Worm (Caenorhabditis elegans) whole organism, dauer: ENCODE data around the gene M01H9.4.

Experiments used
- unc-62 ChIP-seq: sonication (generic microtip); optimal IDR thresholded peaks from 2 replicates; lab custom pipeline; 2017; ENCODE audit warnings: missing biosample characterization, missing genetic modification reagents, missing genetic modification characterization

M01H9.4 gene

DNA sequence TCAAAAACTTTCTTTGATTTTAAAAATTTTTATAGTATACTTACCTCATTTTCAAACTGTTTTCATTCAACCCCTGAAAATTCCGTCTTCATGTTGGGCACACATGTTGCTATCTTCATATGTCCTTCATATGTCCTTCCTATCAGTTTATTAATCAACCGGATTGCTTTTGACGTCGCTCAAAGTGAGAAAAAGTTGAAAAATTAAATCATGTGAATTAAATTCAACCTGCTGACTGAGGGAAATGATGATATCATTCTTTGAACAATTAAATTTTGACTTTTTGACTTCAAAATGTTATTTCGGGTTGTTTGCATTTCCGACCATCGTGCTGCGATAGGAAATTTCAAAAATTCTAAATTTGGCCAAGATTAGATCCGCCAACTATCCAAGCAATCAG, 1.8 kb upstream of the M01H9.4 start:
- no peak for TF ChIP-seq unc-62

DNA sequence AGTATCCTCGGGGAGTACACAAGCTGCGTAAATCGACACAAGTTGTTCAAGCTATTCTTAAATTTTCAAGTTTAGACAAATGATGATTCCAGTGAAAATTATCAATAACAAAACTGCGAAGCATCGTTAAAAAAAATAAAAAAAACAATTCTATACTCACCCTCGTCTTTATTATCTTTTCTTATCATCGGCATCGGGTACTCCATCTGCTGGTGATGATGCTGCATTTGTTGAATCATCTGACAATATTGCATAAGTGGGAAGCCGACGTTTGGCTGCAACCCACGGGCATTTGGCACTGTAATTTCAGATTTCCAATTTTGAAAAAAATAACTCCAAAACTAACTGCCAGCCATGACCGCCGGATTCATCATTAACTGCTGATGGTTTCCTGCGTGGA, 1.4 kb downstream of the M01H9.4 start:
- TF ChIP-seq unc-62: no peak

- TF ChIP-seq unc-62: no peak
Measured at ce11 chrIV:4480027-4480426, 2.7 kb downstream of the M01H9.4 start, which contains the start of gene M01H9.10. Gene M01H9.10, minus strand, starts transcription at chrIV:4480127.

- no peak for TF ChIP-seq unc-62
Measured at ce11 chrIV:4478612-4479011, 4.1 kb downstream of the M01H9.4 start.

DNA sequence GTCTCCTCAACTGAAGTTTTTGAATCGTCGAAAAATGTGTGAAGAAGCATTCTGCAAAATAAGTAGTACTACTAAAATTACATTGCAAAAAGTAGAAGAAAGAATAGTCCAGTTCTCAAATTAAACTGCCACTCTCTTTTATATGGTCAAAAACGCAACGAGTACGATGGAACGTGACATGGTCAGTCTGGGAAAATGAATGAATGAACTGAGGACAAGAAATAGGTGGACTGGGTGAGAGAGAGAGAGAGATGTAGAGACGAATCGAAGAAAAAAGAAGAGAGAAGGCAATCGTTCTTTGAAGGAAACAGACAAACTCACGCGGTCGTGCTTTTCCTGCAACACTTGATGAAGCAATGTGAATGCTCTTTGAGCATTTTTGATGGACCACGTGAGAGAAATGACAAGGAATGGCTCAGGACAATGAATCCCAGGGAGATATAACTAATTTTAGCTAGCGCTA, 5.7 kb downstream of the M01H9.4 start, which contains the start of gene M01H9.3:
M01H9.3 (minus strand) TSS at position 51 of the 463 bp plus-strand sequence.
- TF ChIP-seq unc-62: no peak

ce11 chrIV:4475362-4476086, 7.2 kb downstream of the M01H9.4 start:
- no peak for TF ChIP-seq unc-62

DNA sequence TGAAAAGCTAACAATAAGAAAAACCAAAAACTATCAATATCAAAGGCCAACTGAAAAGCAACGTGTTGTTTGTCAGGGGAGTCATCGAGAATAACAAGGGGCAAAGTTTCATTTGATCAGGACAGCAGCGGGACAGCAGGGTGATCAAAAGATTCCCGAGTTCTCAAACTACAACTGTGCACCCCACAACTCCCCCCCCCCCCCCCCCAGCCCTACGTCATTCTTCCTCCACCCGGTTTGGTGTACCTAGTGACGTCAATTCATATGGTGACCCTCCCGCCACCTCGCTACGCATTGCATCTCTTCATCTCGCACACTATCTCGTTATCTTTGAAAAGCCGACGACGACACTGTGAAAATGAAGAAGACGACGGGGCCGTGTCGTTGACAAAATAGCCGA, 8.9 kb downstream of the M01H9.4 start:
- TF ChIP-seq unc-62: no peak

ce11 chrIV:4472418-4473173, 10.1 kb downstream of the M01H9.4 start:
- TF ChIP-seq unc-62: no peak

DNA sequence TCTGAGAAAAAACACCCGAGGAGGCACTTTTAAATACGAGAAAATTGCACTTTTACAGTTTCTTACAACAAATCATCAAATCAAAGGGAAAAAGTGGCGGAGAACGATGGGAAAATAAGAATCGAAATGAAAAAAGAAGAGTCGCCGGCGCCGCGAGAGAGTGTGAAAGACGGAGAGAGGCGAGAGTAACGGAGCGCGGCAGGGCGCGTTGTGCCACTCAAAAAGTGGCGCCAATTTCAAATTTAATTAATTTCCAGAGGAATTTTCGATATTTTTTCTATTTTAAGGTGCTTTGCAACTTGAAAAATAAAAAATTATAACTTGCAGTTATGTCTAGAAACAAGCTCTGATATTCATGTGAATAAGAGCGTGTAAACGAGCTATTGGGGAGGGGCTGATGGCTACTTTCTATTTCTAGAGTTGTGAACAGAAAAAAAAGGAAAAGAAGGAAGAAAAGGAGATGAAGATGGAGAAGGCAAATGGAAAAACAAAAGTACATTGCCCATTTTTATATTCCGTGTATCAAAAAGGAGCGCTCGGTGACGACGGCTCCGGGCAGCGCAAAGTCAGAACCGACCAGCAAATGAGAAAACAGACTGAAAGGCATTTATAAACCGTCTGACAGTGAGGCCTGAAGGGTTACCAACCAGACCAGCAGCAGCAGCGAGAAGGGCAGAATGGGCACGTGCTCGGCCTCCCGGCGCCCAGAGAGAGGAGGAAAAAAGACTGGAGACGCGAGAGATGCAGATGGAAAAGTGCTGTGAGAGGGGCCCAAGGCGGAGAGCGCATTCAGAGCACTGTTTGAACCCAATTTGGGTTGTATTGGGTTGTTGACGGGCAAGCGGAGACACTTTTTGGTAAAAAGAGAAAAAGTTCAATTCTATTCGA, 11.6 kb downstream of the M01H9.4 start:
- TF ChIP-seq unc-62: no peak

- no peak for TF ChIP-seq unc-62
Measured at ce11 chrIV:4469770-4470709, 12.7 kb downstream of the M01H9.4 start.

- TF ChIP-seq unc-62: no peak
Measured at ce11 chrIV:4469055-4469454, 13.7 kb downstream of the M01H9.4 start.

ce11 chrIV:4468046-4468727, 14.5 kb downstream of the M01H9.4 start:
- no peak for TF ChIP-seq unc-62

DNA sequence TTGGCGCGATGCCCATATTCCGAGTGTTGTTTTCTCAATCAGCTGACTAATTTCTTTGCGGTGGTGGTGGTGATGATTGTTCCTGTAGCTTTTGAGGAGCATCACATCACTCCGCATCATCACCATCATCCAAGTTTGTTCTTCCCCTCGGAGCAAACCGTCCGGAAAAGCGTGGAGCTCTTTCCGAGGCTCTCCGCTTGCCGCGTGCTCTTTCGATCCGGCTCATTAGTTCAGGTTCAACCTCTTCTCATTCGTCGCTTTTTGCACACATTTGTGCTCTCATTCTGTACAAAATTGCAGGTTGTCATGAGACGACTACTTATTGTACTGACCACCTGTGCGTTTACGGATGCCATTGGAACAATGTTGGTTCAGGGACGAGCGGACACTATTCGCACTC, 17.5 kb downstream of the M01H9.4 start, which contains the start of gene M01H9.5:
M01H9.5 (plus strand) TSS at position 301 of the 400 bp plus-strand sequence.
- no peak for TF ChIP-seq unc-62

DNA sequence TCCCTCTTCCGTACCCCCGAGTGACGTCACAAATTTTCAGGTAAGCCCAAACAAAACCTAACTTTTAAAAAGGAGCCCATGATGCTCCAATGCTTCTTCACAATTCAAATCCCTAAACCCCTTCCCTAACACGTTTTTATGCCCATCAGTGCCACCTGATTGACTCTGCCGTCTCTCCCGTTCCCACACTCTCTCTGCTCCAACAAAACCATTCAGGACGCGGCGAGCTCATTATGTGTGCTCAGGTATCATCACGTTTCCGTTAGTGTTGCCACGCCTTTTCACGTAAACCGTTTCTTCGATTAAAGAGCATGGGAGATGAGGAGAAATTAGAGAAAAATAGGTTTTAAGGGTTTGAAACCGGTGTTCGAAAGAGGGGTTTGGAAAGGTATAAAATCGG, 19.6 kb downstream of the M01H9.4 start, which contains the start of gene M01H9.2:
M01H9.2 (minus strand) TSS at position 101 of the 400 bp plus-strand sequence.
- no peak for TF ChIP-seq unc-62

- TF ChIP-seq unc-62: no peak
Measured at ce11 chrIV:4459342-4459741, 23.4 kb downstream of the M01H9.4 start.
